Worm (Caenorhabditis elegans) whole organism, early embryonic: ENCODE measurements around the gene Y105C5A.12.

Source experiments
- B0310.2 ChIP-seq: sonication (generic microtip); optimal IDR thresholded peaks from 2 replicates; lab custom pipeline; 2016; ENCODE audit warnings: mild to moderate bottlenecking, missing genetic modification characterization, missing compliant biosample characterization
- F13C5.2 ChIP-seq: sonication (generic microtip); optimal IDR thresholded peaks from 2 replicates; lab custom pipeline; 2017; ENCODE audit warnings: mild to moderate bottlenecking, missing genetic modification characterization, inconsistent platforms, missing compliant biosample characterization
- aly-1 ChIP-seq: sonication (generic microtip); optimal IDR thresholded peaks from 2 replicates; lab custom pipeline; 2016; ENCODE audit warnings: missing genetic modification characterization, missing compliant biosample characterization
- ama-1 ChIP-seq: fragments of 150-350 bp; optimal IDR thresholded peaks from 2 replicates; lab custom pipeline; 2014
- ets-7 ChIP-seq: sonication (generic microtip); optimal IDR thresholded peaks from 2 replicates; lab custom pipeline; 2016; ENCODE audit warnings: missing genotype, missing genetic modification characterization, missing compliant biosample characterization
- flt-1 ChIP-seq: fragments of 200-800 bp; sonication (Bioruptor generic); IDR thresholded peaks from 2 replicates; pipeline ENCODE4 v1.3.6; 2022; ENCODE audit warnings: missing genetic modification characterization, missing compliant biosample characterization
- hmbx-1 ChIP-seq: sonication (generic microtip); optimal IDR thresholded peaks from 2 replicates; lab custom pipeline; 2016; ENCODE audit warnings: mild to moderate bottlenecking, missing genetic modification characterization, missing compliant biosample characterization
- hnd-1 ChIP-seq: sonication (generic microtip); optimal IDR thresholded peaks from 2 replicates; lab custom pipeline; 2016; ENCODE audit warnings: missing genetic modification characterization, missing compliant biosample characterization
- pes-1 ChIP-seq: fragments of 200-800 bp; sonication (Bioruptor generic); IDR thresholded peaks from 2 replicates; pipeline ENCODE4 v1.3.6; 2022; ENCODE audit warnings: missing genetic modification reagents, missing genetic modification characterization, missing compliant biosample characterization
- sea-1 ChIP-seq: fragments of 200-800 bp; sonication (Bioruptor generic); conservative IDR thresholded peaks from 2 replicates; pipeline ENCODE4 v1.3.6; 2022; ENCODE audit warnings: missing genetic modification characterization, missing compliant biosample characterization
- tbx-11 ChIP-seq: fragments of 200-800 bp; sonication (Bioruptor generic); IDR thresholded peaks from 2 replicates; pipeline ENCODE4 v1.3.6; 2022; ENCODE audit warnings: missing genetic modification characterization, missing compliant biosample characterization
- tra-4 ChIP-seq: sonication (generic microtip); optimal IDR thresholded peaks from 2 replicates; lab custom pipeline; 2017; ENCODE audit warnings: missing genetic modification characterization, missing compliant biosample characterization

DNA sequence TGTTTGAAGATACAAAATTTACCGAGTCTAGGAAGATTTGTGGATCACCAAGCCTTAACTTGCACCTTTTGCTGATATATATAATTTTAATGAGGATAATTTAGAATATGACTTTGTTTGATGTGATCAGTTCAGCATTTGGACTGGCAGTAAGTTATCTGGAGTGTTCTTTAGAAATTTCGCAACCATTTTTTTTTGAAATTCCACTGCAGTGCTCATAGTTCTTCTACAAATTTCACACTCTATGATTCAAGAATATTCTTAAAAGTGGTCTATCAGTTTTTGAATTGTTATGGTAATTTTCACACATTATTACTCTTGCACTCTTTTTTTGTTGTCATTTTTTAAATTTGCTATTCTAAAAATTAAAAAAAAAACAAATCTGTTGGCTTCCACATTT lies 2.4 kb downstream of the Y105C5A.12 start:
- no peak for TF ChIP-seq ama-1
- TF ChIP-seq tra-4: no peak
- no peak for TF ChIP-seq hnd-1 (tag; lab: Kevin White, UChicago)
- TF ChIP-seq sea-1 (GFP tag; lab: Robert Waterston, UW): no peak
- no peak for TF ChIP-seq B0310.2
- no peak for TF ChIP-seq flt-1 (GFP tag; lab: Robert Waterston, UW)
- TF ChIP-seq pes-1: no peak
- TF ChIP-seq aly-1: no peak
- no peak for TF ChIP-seq ets-7 (tag; lab: Kevin White, UChicago)
- no peak for TF ChIP-seq hmbx-1
- TF ChIP-seq F13C5.2 (tag; lab: Kevin White, UChicago): no peak
- no peak for TF ChIP-seq tbx-11 (GFP tag; lab: Robert Waterston, UW)
